Fruit fly (Drosophila melanogaster): Measurements from ENCODE around the gene bdl.

The bdl gene

dm6 chr2L:4372802-4373570 is 48.6 kb downstream of the bdl start:
- TF ChIP-seq CG8301 (tag; optimal IDR thresholded peaks at IDR 0.05) (no peak), EcR (GFP tag; optimal IDR thresholded peaks at IDR 0.05) (peak; percentile 33)

DNA sequence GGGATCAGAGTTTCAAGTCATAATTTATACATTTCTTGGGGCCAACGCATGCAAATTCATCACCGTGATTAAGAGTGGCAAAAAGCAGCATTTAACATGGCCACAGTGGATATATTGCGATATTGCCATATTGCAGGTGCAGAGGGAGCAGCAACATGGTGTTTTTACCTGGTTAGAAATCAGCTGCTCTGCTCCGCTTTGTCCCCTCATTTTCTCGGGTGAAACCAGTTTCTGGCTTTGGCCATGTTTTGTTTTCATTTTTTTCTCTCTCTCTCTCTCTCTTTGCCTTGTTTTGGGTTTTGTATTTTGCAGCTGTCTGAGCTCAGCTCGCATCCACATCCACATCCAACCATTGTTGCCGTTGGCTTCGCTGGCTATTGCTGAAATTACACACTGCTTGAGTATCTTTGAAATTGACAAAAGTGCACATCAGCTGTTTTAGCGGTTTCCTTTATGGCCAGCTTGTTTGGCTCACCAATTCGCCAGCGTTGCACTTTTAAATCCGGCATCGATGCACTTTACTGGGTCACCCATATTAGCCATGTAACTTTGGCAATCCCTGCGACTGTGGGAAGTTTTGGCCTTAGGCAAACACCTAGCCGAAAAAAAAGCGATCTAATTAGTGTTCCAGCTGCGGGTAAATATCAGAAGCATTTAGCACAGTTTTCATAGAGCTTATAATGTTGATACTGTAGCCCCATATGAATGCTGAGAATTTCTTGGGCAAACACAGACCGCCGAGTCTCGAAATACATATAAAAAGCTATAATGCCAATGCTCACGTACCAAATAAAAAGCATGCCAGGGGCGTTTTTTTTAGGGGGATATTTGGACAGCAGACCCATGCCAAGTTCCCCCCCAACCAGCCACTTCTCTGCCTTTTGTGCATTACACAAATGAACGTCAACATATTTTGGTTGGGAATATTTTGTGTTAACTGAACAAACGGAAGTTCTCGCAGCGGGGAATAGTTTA is 51.0 kb downstream of the bdl start:
- TF ChIP-seq CG32121 (GFP tag; IDR thresholded peaks at IDR 0.05) (no peak), fd96Ca (GFP tag; IDR thresholded peaks at IDR 0.05) (peak; percentile 58; the same call in 1 of the 3 replicates), rn (GFP tag; IDR thresholded peaks at IDR 0.05) (0 out of 2 replicates have a peak, but pooled peaks have one; percentile 9), Pif1A (GFP tag; optimal IDR thresholded peaks at IDR 0.05) (no peak), CG4496 (GFP tag; IDR thresholded peaks at IDR 0.05) (peak; percentile 48; the same call in 1 of the 3 replicates), CG8301 (tag; optimal IDR thresholded peaks at IDR 0.05) (peak; percentile 5), CG8159 (tag; optimal IDR thresholded peaks at IDR 0.05) (peak; percentile 20), CG13204 (GFP tag; optimal IDR thresholded peaks at IDR 0.05) (peak; percentile 31), CG10348 (GFP tag; IDR thresholded peaks at IDR 0.05) (no peak), D1 (tag; optimal IDR thresholded peaks at IDR 0.05) (no peak), Pif1B (GFP tag; optimal IDR thresholded peaks at IDR 0.05) (no peak), CG9948 (tag; optimal IDR thresholded peaks at IDR 0.05) (no peak), CG15710 (tag; optimal IDR thresholded peaks at IDR 0.05) (no peak), CG17806 (tag; optimal IDR thresholded peaks at IDR 0.05) (no peak), Ets98B (GFP tag; IDR thresholded peaks at IDR 0.05) (peak; percentile 57; the same call in 1 of the 2 replicates), CG12605 (GFP tag; IDR thresholded peaks at IDR 0.05) (no peak; the same call in 1 of the 2 replicates), CG34367 (tag; optimal IDR thresholded peaks at IDR 0.05) (no peak), Snoo (tag; optimal IDR thresholded peaks at IDR 0.05) (no peak), CG14655 (GFP tag; optimal IDR thresholded peaks at IDR 0.05) (no peak), EcR (GFP tag; optimal IDR thresholded peaks at IDR 0.05) (peak; percentile 80), gl (tag; optimal IDR thresholded peaks at IDR 0.05) (peak; percentile 65)

DNA sequence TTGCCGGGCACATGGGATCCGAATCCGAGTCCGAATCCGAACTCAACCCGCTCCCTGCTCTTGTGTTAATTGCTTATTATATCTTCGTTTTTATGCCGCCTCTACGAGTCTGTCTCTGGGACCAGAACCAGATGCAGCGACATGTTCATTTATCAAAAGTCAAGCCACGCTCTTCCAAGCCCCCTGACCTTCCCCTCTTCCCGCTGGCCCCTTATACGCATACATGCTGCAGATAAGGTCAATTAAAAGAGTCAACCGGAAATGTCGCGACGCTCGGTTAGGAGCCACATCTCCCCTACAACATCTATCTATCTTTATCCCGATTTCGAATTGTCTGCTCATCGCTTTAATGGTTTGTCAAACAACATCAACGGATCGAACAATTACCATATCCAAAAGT is 53.4 kb downstream of the bdl start:
- peak; percentile 50 for TF ChIP-seq EcR (GFP tag; optimal IDR thresholded peaks at IDR 0.05)
- no peak for TF ChIP-seq CG34367 (tag; optimal IDR thresholded peaks at IDR 0.05)

DNA sequence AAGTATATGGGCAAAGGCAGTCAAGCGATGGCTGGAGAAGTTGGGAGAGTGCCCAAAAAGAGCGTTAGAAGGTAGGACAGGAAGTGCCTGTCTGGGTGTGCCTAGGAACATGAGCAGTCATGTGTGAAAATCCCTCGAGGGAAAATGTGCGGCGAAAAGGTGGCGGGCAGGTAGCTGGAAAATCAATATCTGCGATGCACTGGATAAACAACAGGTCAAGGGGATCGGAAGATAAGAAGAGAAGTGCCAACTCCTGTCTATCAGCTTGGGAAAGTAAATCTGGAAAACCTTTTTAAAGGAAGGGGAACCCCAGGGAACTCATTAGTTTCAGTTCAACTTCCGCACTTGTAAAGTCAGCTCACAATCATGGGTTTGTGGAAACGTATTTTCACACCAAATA is 54.0 kb downstream of the bdl start:
- TF ChIP-seq CG8159 (tag; optimal IDR thresholded peaks at IDR 0.05) (no peak), CG14655 (GFP tag; optimal IDR thresholded peaks at IDR 0.05) (no peak), Pif1A (GFP tag; optimal IDR thresholded peaks at IDR 0.05) (no peak), CG32121 (GFP tag; IDR thresholded peaks at IDR 0.05) (no peak), CG15710 (tag; optimal IDR thresholded peaks at IDR 0.05) (no peak), Snoo (tag; optimal IDR thresholded peaks at IDR 0.05) (no peak), gl (tag; optimal IDR thresholded peaks at IDR 0.05) (no peak)
